Worm (Caenorhabditis elegans) whole organism, midembryonic: ENCODE measurements around the gene srg-31.

Experiments used
- T22C8.4 ChIP-seq: fragments of 200-800 bp; sonication (Bioruptor generic); IDR thresholded peaks from 2 replicates; pipeline ENCODE4 v1.3.6; 2022; ENCODE audit warnings: missing genetic modification characterization, missing compliant biosample characterization
- cog-1 ChIP-seq: sonication (generic microtip); optimal IDR thresholded peaks from 2 replicates; lab custom pipeline; 2016; ENCODE audit warnings: missing genetic modification characterization, missing compliant biosample characterization
- flt-1 ChIP-seq: fragments of 200-800 bp; sonication (Bioruptor generic); IDR thresholded peaks from 2 replicates; pipeline ENCODE4 v1.3.6; 2022; ENCODE audit warnings: missing genetic modification characterization, missing compliant biosample characterization
- klf-2 ChIP-seq: fragments of 200-800 bp; sonication (Bioruptor generic); conservative IDR thresholded peaks from 2 replicates; pipeline ENCODE4 v1.3.6; 2022; ENCODE audit warnings: missing genetic modification reagents, missing genetic modification characterization, missing compliant biosample characterization
- med-1 ChIP-seq: sonication (generic microtip); optimal IDR thresholded peaks from 2 replicates; lab custom pipeline; 2017; ENCODE audit warnings: missing genetic modification characterization, mild to moderate bottlenecking, missing compliant biosample characterization, antibody characterized with exemption, missing genetic modification reagents; ENCODE audit not compliant: insufficient read depth
- ref-1 ChIP-seq: fragments of 200-800 bp; sonication (Bioruptor generic); conservative IDR thresholded peaks from 2 replicates; pipeline ENCODE4 v1.3.6; 2022; ENCODE audit warnings: missing genetic modification reagents, missing genetic modification characterization, missing compliant biosample characterization
- tab-1 ChIP-seq: fragments of 200-800 bp; sonication (Bioruptor generic); IDR thresholded peaks from 2 replicates; pipeline ENCODE4 v1.3.6; 2022; ENCODE audit warnings: missing genetic modification characterization, missing compliant biosample characterization
- ztf-23 ChIP-seq: fragments of 200-800 bp; sonication (Bioruptor generic); IDR thresholded peaks from 2 replicates; pipeline ENCODE4 v1.3.6; 2022; ENCODE audit warnings: missing genetic modification reagents, missing genetic modification characterization, missing compliant biosample characterization
- ztf-29 ChIP-seq: fragments of 200-800 bp; sonication (Bioruptor generic); IDR thresholded peaks from 2 replicates; pipeline ENCODE4 v1.3.6; 2022; ENCODE audit warnings: missing genetic modification reagents, missing genetic modification characterization, missing compliant biosample characterization

srg-31 gene

ce11 chrV:6953797-6954196, at the start of gene srg-31:
Gene srg-31, minus strand, starts transcription at chrV:6953897.
- TF ChIP-seq ref-1 (GFP tag; lab: Robert Waterston, UW) (no peak), tab-1 (GFP tag; lab: Robert Waterston, UW) (no peak), med-1 (GFP tag; lab: Kevin White, UChicago) (no peak), klf-2 (GFP tag; lab: Robert Waterston, UW) (no peak), ztf-29 (GFP tag; lab: Robert Waterston, UW) (no peak), T22C8.4 (no peak), cog-1 (no peak), ztf-23 (GFP tag; lab: Robert Waterston, UW) (no peak), flt-1 (GFP tag; lab: Robert Waterston, UW) (no peak)

ce11 chrV:7000734-7001133, 47.0 kb upstream of the srg-31 start:
- TF ChIP-seq klf-2 (GFP tag; lab: Robert Waterston, UW) (no peak), T22C8.4 (no peak), tab-1 (GFP tag; lab: Robert Waterston, UW) (no peak), cog-1 (no peak), ztf-29 (GFP tag; lab: Robert Waterston, UW) (no peak), flt-1 (GFP tag; lab: Robert Waterston, UW) (no peak), med-1 (GFP tag; lab: Kevin White, UChicago) (no peak), ref-1 (GFP tag; lab: Robert Waterston, UW) (no peak), ztf-23 (GFP tag; lab: Robert Waterston, UW) (no peak)

- TF ChIP-seq ref-1 (GFP tag; lab: Robert Waterston, UW) (no peak), flt-1 (GFP tag; lab: Robert Waterston, UW) (no peak), med-1 (GFP tag; lab: Kevin White, UChicago) (no peak), ztf-29 (GFP tag; lab: Robert Waterston, UW) (no peak), tab-1 (GFP tag; lab: Robert Waterston, UW) (no peak), T22C8.4 (no peak), ztf-23 (GFP tag; lab: Robert Waterston, UW) (no peak), klf-2 (GFP tag; lab: Robert Waterston, UW) (no peak), cog-1 (no peak)
Measured at ce11 chrV:6998303-6998884, 44.7 kb upstream of the srg-31 start, which contains the start of gene nhr-42. Gene nhr-42, plus strand, starts transcription at chrV:6998819.

ce11 chrV:6997041-6997552, 43.4 kb upstream of the srg-31 start, which contains the start of gene nhr-107:
Gene nhr-107, minus strand, starts transcription at chrV:6997091.
- TF ChIP-seq ref-1 (GFP tag; lab: Robert Waterston, UW) (no peak), ztf-23 (GFP tag; lab: Robert Waterston, UW) (no peak), T22C8.4 (no peak), med-1 (GFP tag; lab: Kevin White, UChicago) (no peak), tab-1 (GFP tag; lab: Robert Waterston, UW) (no peak), ztf-29 (GFP tag; lab: Robert Waterston, UW) (no peak), flt-1 (GFP tag; lab: Robert Waterston, UW) (no peak), klf-2 (GFP tag; lab: Robert Waterston, UW) (no peak), cog-1 (no peak)

- TF ChIP-seq tab-1 (GFP tag; lab: Robert Waterston, UW), result no peak
- no peak for TF ChIP-seq flt-1 (GFP tag; lab: Robert Waterston, UW)
- no peak for TF ChIP-seq ref-1 (GFP tag; lab: Robert Waterston, UW)
Measured at ce11 chrV:6993999-6994398, 40.3 kb upstream of the srg-31 start.

ce11 chrV:6991771-6992170, 38.1 kb upstream of the srg-31 start, which contains the start of gene nhr-162:
Gene nhr-162, minus strand, starts transcription at chrV:6991871.
- TF ChIP-seq flt-1 (GFP tag; lab: Robert Waterston, UW), result no peak
- no peak for TF ChIP-seq ref-1 (GFP tag; lab: Robert Waterston, UW)
- TF ChIP-seq T22C8.4, result no peak

- TF ChIP-seq flt-1 (GFP tag; lab: Robert Waterston, UW) (no peak), ref-1 (GFP tag; lab: Robert Waterston, UW) (no peak), ztf-29 (GFP tag; lab: Robert Waterston, UW) (no peak), tab-1 (GFP tag; lab: Robert Waterston, UW) (no peak)
Measured at ce11 chrV:6989626-6990138, 36.0 kb upstream of the srg-31 start, which contains the start of gene nhr-140. Gene nhr-140, minus strand, starts transcription at chrV:6989676.

- TF ChIP-seq klf-2 (GFP tag; lab: Robert Waterston, UW) (no peak), tab-1 (GFP tag; lab: Robert Waterston, UW) (no peak), cog-1 (no peak), flt-1 (GFP tag; lab: Robert Waterston, UW) (no peak), med-1 (GFP tag; lab: Kevin White, UChicago) (no peak), T22C8.4 (no peak), ztf-29 (GFP tag; lab: Robert Waterston, UW) (no peak), ref-1 (GFP tag; lab: Robert Waterston, UW) (no peak), ztf-23 (GFP tag; lab: Robert Waterston, UW) (no peak)
Measured at ce11 chrV:6987673-6988072, 34.0 kb upstream of the srg-31 start, which contains the start of gene nhr-139. Gene nhr-139, minus strand, starts transcription at chrV:6987773.

ce11 chrV:6985943-6986342, 32.2 kb upstream of the srg-31 start, which contains the start of gene nhr-163:
Gene nhr-163, minus strand, starts transcription at chrV:6986043.
- TF ChIP-seq T22C8.4, result no peak
- TF ChIP-seq ztf-23 (GFP tag; lab: Robert Waterston, UW), result no peak
- TF ChIP-seq tab-1 (GFP tag; lab: Robert Waterston, UW), result no peak
- TF ChIP-seq klf-2 (GFP tag; lab: Robert Waterston, UW), result no peak
- TF ChIP-seq cog-1, result no peak
- TF ChIP-seq ref-1 (GFP tag; lab: Robert Waterston, UW), result no peak
- no peak for TF ChIP-seq med-1 (GFP tag; lab: Kevin White, UChicago)
- TF ChIP-seq ztf-29 (GFP tag; lab: Robert Waterston, UW), result no peak
- TF ChIP-seq flt-1 (GFP tag; lab: Robert Waterston, UW), result no peak
